Worm (Caenorhabditis elegans) whole organism, young adult: ENCODE measurements around the gene Y57G11C.33.
"Not testable (repeated sequence)": the region's sequence is repeated elsewhere in the genome, so short reads cannot be mapped to it uniquely, and the experiment has no call there.

ENCODE experiments used
- F23B12.7 ChIP-seq: sonication (generic microtip); optimal IDR thresholded peaks from 2 replicates; lab custom pipeline; 2017; ENCODE audit warnings: missing genetic modification characterization, mild to moderate bottlenecking, missing compliant biosample characterization, antibody characterized with exemption, moderate library complexity; ENCODE audit not compliant: insufficient read depth
- F55B11.4 ChIP-seq: sonication (generic microtip); optimal IDR thresholded peaks from 2 replicates; lab custom pipeline; 2016; ENCODE audit warnings: missing compliant biosample characterization, missing genetic modification characterization, borderline replicate concordance; ENCODE audit not compliant: insufficient read depth
- T26A5.8 ChIP-seq: sonication (generic microtip); optimal IDR thresholded peaks from 2 replicates; lab custom pipeline; 2016; ENCODE audit warnings: missing genetic modification characterization, missing compliant biosample characterization
- akir-1 ChIP-seq: fragments of 200-800 bp; sonication (Bioruptor generic); optimal IDR thresholded peaks from 2 replicates; lab custom pipeline; 2018; ENCODE audit warnings: mild to moderate bottlenecking, missing genetic modification characterization, moderate library complexity, missing compliant biosample characterization
- ama-1 ChIP-seq, 3 experiments: fragments of 150-350 bp in 1 of 3; sonication (generic microtip) in 2 of 3; optimal IDR thresholded peaks; 2 replicates each; lab custom pipeline; 2014 to 2018; ENCODE audit warnings: missing biosample characterization in 2 of 3, missing genetic modification characterization in 2 of 3, missing genetic modification reagents in 2 of 3
- aptf-2 ChIP-seq: fragments of 200-800 bp; sonication (Bioruptor generic); conservative IDR thresholded peaks from 2 replicates; pipeline ENCODE4 v1.3.6; 2022; ENCODE audit warnings: missing genetic modification reagents, missing genetic modification characterization, missing compliant biosample characterization
- ccch-3 ChIP-seq: fragments of 200-800 bp; sonication (Bioruptor generic); optimal IDR thresholded peaks from 2 replicates; lab custom pipeline; 2018; ENCODE audit warnings: mild to moderate bottlenecking, missing genetic modification characterization, missing compliant biosample characterization
- cebp-1 ChIP-seq, 2 experiments: fragments of 200-800 bp in 1 of 2; sonication (Bioruptor generic) in 1 of 2; sonication (generic microtip) in 1 of 2; IDR thresholded peaks in 1 of 2; optimal IDR thresholded peaks in 1 of 2; 2 replicates each; pipeline versions ENCODE4 v1.3.6 to Lab custom; 2017 to 2022; ENCODE audit warnings: missing compliant biosample characterization in 2 of 2, missing genetic modification characterization in 2 of 2, mild to moderate bottlenecking in 1 of 2, missing genetic modification reagents in 1 of 2, moderate library complexity in 1 of 2
- hmg-1.2 ChIP-seq: fragments of 200-800 bp; sonication (Bioruptor generic); IDR thresholded peaks from 2 replicates; pipeline ENCODE4 v1.3.6; 2022; ENCODE audit warnings: missing genetic modification reagents, missing genetic modification characterization, missing compliant biosample characterization
- rpc-1 ChIP-seq, 2 experiments: fragments of 150-350 bp in 1 of 2; sonication (generic microtip) in 1 of 2; optimal IDR thresholded peaks; 2 replicates each; lab custom pipeline; 2014 to 2018; ENCODE audit warnings: missing biosample characterization in 1 of 2, missing genetic modification characterization in 1 of 2, missing genetic modification reagents in 1 of 2, missing genotype in 1 of 2
- unc-130 ChIP-seq: sonication (generic microtip); optimal IDR thresholded peaks from 2 replicates; lab custom pipeline; 2016; ENCODE audit warnings: missing genetic modification reagents, missing genetic modification characterization, missing compliant biosample characterization
- ztf-25 ChIP-seq: fragments of 200-800 bp; sonication (Bioruptor generic); IDR thresholded peaks from 2 replicates; pipeline ENCODE4 v1.3.6; 2022; ENCODE audit warnings: missing genetic modification reagents, missing genetic modification characterization, missing compliant biosample characterization

ce11 chrIV:14654667-14655066 is 2.2 kb upstream of the Y57G11C.33 start:
- not testable (repeated sequence) for TF ChIP-seq ztf-25; ama-1 (optimal IDR thresholded peaks at IDR 0.05; lab: Kevin White, UChicago); ama-1 (GFP tag; optimal IDR thresholded peaks at IDR 0.05; lab: Kevin White, UChicago); F23B12.7; cebp-1 (GFP tag; IDR thresholded peaks at IDR 0.05; lab: Robert Waterston, UW); cebp-1 (tag; optimal IDR thresholded peaks at IDR 0.05; lab: Kevin White, UChicago); aptf-2 (GFP tag; lab: Robert Waterston, UW); F55B11.4 (tag; lab: Kevin White, UChicago); ccch-3 (GFP tag; lab: Kevin White, UChicago); rpc-1 (optimal IDR thresholded peaks at IDR 0.05; lab: Kevin White, UChicago); rpc-1 (tag; optimal IDR thresholded peaks at IDR 0.05; lab: Kevin White, UChicago); T26A5.8 (tag; lab: Kevin White, UChicago); unc-130; akir-1; hmg-1.2 (GFP tag; lab: Robert Waterston, UW)
